Worm (Caenorhabditis elegans) whole organism, L3 larva: ENCODE results near the gene ears-2.

Experiments
- R02D3.7 ChIP-seq: fragments of 150-350 bp; optimal IDR thresholded peaks from 2 replicates; lab custom pipeline; 2014; ENCODE audit warnings: missing biosample characterization, missing genetic modification characterization
- ama-1 ChIP-seq: fragments of 150-350 bp; optimal IDR thresholded peaks from 2 replicates; lab custom pipeline; 2018
- elt-2 ChIP-seq: sonication (generic microtip); optimal IDR thresholded peaks from 2 replicates; lab custom pipeline; 2016; ENCODE audit warnings: missing genetic modification reagents, mild to moderate bottlenecking, missing genetic modification characterization, missing compliant biosample characterization
- nhr-11 ChIP-seq: fragments of 150-350 bp; optimal IDR thresholded peaks from 2 replicates; lab custom pipeline; 2014; ENCODE audit warnings: missing biosample characterization, missing genetic modification characterization
- nhr-23 ChIP-seq: fragments of 150-350 bp; optimal IDR thresholded peaks from 2 replicates; lab custom pipeline; 2014; ENCODE audit warnings: missing biosample characterization, missing genetic modification reagents, missing genetic modification characterization
- nhr-237 ChIP-seq: fragments of 150-350 bp; optimal IDR thresholded peaks from 2 replicates; lab custom pipeline; 2014; ENCODE audit warnings: missing biosample characterization, missing genetic modification characterization
- nhr-76 ChIP-seq: fragments of 150-350 bp; sonication (generic microtip); optimal IDR thresholded peaks from 5 replicates; lab custom pipeline; 2014; ENCODE audit warnings: missing biosample characterization, missing genetic modification characterization

ce11 chrIV:410420-410891 is 20.2 kb upstream of the ears-2 start, which contains the start of gene T07A9.12:
- TF ChIP-seq nhr-23 (tag; lab: Kevin White, UChicago) = peak; percentile 81
- no peak for TF ChIP-seq nhr-237
- peak; percentile 47 for TF ChIP-seq R02D3.7 (tag; lab: Kevin White, UChicago)
- no peak for TF ChIP-seq nhr-11 (tag; lab: Kevin White, UChicago)
- TF ChIP-seq elt-2 (tag; lab: Kevin White, UChicago) = peak; percentile 73
- TF ChIP-seq ama-1 = no peak
- no peak for TF ChIP-seq nhr-76
